Fruit fly (Drosophila melanogaster): ENCODE results near the gene cal1.

The cal1 gene

dm6 chr3R:17127912-17128311 lies 39.8 kb downstream of the cal1 start, which contains the start of gene CG31265:
Gene CG31265 (plus strand): TSS chr3R:17128212.
- TF ChIP-seq noc (tag; optimal IDR thresholded peaks at IDR 0.05) = no peak

- no peak for TF ChIP-seq noc (tag; optimal IDR thresholded peaks at IDR 0.05)
Measured at dm6 chr3R:17130326-17130725, 42.2 kb downstream of the cal1 start, which contains the start of gene CG17475. Gene CG17475 (minus strand): TSS chr3R:17130426.

dm6 chr3R:17132098-17132712 lies 44.1 kb downstream of the cal1 start, which contains the start of the genes CG4053 and CG31266:
Gene CG4053 (minus strand): TSS chr3R:17132198.
Gene CG31266 (plus strand): TSS chr3R:17132662.
- TF ChIP-seq noc (tag; optimal IDR thresholded peaks at IDR 0.05) = no peak

dm6 chr3R:17133897-17134296 lies 45.8 kb downstream of the cal1 start, which contains the start of gene CG31267:
Gene CG31267 (plus strand): TSS chr3R:17134197.
- no peak for TF ChIP-seq noc (tag; optimal IDR thresholded peaks at IDR 0.05)

- TF ChIP-seq noc (tag; optimal IDR thresholded peaks at IDR 0.05) = peak; percentile 12
Measured at dm6 chr3R:17135747-17136146, 47.7 kb downstream of the cal1 start, which contains the start of gene CG5246. Gene CG5246 (plus strand): TSS chr3R:17136111.

- no peak for TF ChIP-seq noc (tag; optimal IDR thresholded peaks at IDR 0.05)
Measured at dm6 chr3R:17137593-17137992, 49.5 kb downstream of the cal1 start, which contains the start of gene CG5255. Gene CG5255 (plus strand): TSS chr3R:17137893.

dm6 chr3R:17138699-17139098 lies 50.6 kb downstream of the cal1 start, which contains the start of gene CG5265:
Gene CG5265 (plus strand): TSS chr3R:17138999.
- no peak for TF ChIP-seq noc (tag; optimal IDR thresholded peaks at IDR 0.05)

All from whole organism, larva.